Worm (Caenorhabditis elegans) whole organism, late embryonic: ENCODE results near the gene F18E9.8.

Experiments used
- ama-1 ChIP-seq: fragments of 150-350 bp; optimal IDR thresholded peaks from 2 replicates; lab custom pipeline; 2014
- ceh-45 ChIP-seq: fragments of 200-800 bp; sonication (Bioruptor generic); IDR thresholded peaks from 2 replicates; pipeline ENCODE4 v1.3.6; 2022; ENCODE audit warnings: missing genetic modification reagents, missing genetic modification characterization, missing compliant biosample characterization
- ets-4 ChIP-seq: sonication (generic microtip); optimal IDR thresholded peaks from 2 replicates; lab custom pipeline; 2016; ENCODE audit warnings: missing genetic modification characterization, missing compliant biosample characterization
- gmeb-2 ChIP-seq: sonication (generic microtip); optimal IDR thresholded peaks from 2 replicates; lab custom pipeline; 2016; ENCODE audit warnings: missing genetic modification characterization, inconsistent platforms, missing compliant biosample characterization
- lim-6 ChIP-seq: sonication (generic microtip); optimal IDR thresholded peaks from 2 replicates; lab custom pipeline; 2016; ENCODE audit warnings: missing genetic modification characterization, missing compliant biosample characterization
- mec-3 ChIP-seq: sonication (generic microtip); optimal IDR thresholded peaks from 2 replicates; lab custom pipeline; 2016; ENCODE audit warnings: borderline replicate concordance, missing genetic modification characterization, missing compliant biosample characterization
- nhr-11 ChIP-seq: fragments of 150-350 bp; optimal IDR thresholded peaks from 2 replicates; lab custom pipeline; 2014; ENCODE audit warnings: missing biosample characterization, missing genetic modification characterization
- pag-3 ChIP-seq: sonication (generic microtip); optimal IDR thresholded peaks from 2 replicates; lab custom pipeline; 2016; ENCODE audit warnings: missing compliant biosample characterization, missing genetic modification characterization, borderline replicate concordance
- ref-2 ChIP-seq: sonication (generic microtip); optimal IDR thresholded peaks from 2 replicates; lab custom pipeline; 2016; ENCODE audit warnings: missing genetic modification characterization, missing compliant biosample characterization
- sdc-2 ChIP-seq: sonication (generic microtip); optimal IDR thresholded peaks from 2 replicates; lab custom pipeline; 2016; ENCODE audit warnings: missing genotype, missing genetic modification characterization, missing compliant biosample characterization
- tbx-7 ChIP-seq: sonication (generic microtip); optimal IDR thresholded peaks from 2 replicates; lab custom pipeline; 2016; ENCODE audit warnings: missing genotype, missing genetic modification characterization, missing compliant biosample characterization
- ztf-16 ChIP-seq: sonication (generic microtip); optimal IDR thresholded peaks from 2 replicates; lab custom pipeline; 2017; ENCODE audit warnings: missing genetic modification characterization, missing compliant biosample characterization

DNA sequence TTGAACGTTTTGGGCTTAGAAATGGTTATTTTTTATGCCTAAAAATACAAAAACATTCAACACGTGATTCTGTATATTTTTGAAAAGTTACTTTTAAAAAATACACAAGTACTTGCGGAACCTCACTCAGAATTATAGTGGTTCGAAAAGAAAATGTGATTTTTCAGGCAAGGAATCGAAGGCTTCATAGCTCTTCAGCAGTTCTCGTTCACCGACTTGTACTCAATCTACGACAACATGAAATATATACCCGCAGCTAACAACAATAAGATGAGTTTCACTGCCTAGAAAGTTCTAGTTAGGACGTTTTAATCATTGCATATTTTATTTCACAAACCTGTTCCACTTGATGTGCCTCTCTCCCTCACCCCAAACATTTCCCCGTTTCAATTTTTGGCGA, 18.8 kb downstream of the F18E9.8 start:
- TF ChIP-seq lim-6 (tag; lab: Kevin White, UChicago) (no peak), ztf-16 (tag; lab: Kevin White, UChicago) (no peak), pag-3 (tag; lab: Kevin White, UChicago) (no peak), ama-1 (no peak), ref-2 (tag; lab: Kevin White, UChicago) (no peak), mec-3 (tag; lab: Kevin White, UChicago) (no peak), ceh-45 (GFP tag; lab: Robert Waterston, UW) (no peak), nhr-11 (tag; lab: Kevin White, UChicago) (no peak), tbx-7 (no peak), gmeb-2 (no peak), sdc-2 (no peak), ets-4 (no peak)
